Worm (Caenorhabditis elegans): ENCODE measurements around the gene cup-15.
A peak's percentile ranks its signal among the peaks of the same experiment; 100 is the strongest.

cup-15 gene

DNA sequence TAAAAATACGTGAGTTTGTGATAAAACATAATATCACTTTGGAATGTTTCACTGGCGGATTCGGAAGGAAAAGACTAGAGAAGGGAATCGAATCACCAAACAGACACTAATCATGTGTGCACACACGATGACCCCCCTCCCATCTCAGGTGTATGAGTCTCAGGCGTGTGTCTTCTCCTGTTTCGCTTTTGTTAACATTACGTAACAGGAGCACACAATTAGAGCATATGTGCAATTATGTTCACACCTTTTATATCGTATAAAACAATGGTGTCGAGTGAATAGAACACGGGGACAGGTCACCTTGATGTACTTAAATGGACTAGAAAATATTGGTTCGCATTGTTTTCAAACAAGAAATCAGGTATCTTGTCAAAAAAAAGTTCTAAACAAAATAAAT, 36.0 kb upstream of the cup-15 start:
- TF ChIP-seq ceh-31 (tag; optimal IDR thresholded peaks at IDR 0.05) = peak; percentile 1
- no peak for TF ChIP-seq ceh-24 (tag; optimal IDR thresholded peaks at IDR 0.05)
- TF ChIP-seq gmeb-2 (tag; optimal IDR thresholded peaks at IDR 0.05) = no peak
- no peak for TF ChIP-seq pag-3 (tag; optimal IDR thresholded peaks at IDR 0.05; ENCODE audit: borderline replicate concordance)
- no peak for TF ChIP-seq zip-5 (tag; optimal IDR thresholded peaks at IDR 0.05)
- no peak for TF ChIP-seq madf-2 (tag; optimal IDR thresholded peaks at IDR 0.05)
- TF ChIP-seq tbx-2 (tag; optimal IDR thresholded peaks at IDR 0.05) = peak; percentile 32
- no peak for TF ChIP-seq unc-86 (tag; optimal IDR thresholded peaks at IDR 0.05)
- TF ChIP-seq ceh-19 (GFP tag; optimal IDR thresholded peaks at IDR 0.05) = no peak
- TF ChIP-seq pros-1 (tag; optimal IDR thresholded peaks at IDR 0.05) = no peak
- TF ChIP-seq hlh-13 (GFP tag; optimal IDR thresholded peaks at IDR 0.05) = no peak
- no peak for TF ChIP-seq odd-2 (tag; optimal IDR thresholded peaks at IDR 0.05)
- peak; percentile 19 for TF ChIP-seq hlh-30 (tag; optimal IDR thresholded peaks at IDR 0.05; ENCODE audit: insufficient read depth)
- TF ChIP-seq pat-9 (tag; optimal IDR thresholded peaks at IDR 0.05) = no peak

- TF ChIP-seq ceh-31 (tag; optimal IDR thresholded peaks at IDR 0.05) = peak; percentile 26
- TF ChIP-seq ceh-2 (tag; optimal IDR thresholded peaks at IDR 0.05) = peak; percentile 19
- no peak for TF ChIP-seq eyg-1 (tag; optimal IDR thresholded peaks at IDR 0.05)
- peak; percentile 39 for TF ChIP-seq C08G9.2 (tag; optimal IDR thresholded peaks at IDR 0.05)
- TF ChIP-seq mec-3 (tag; optimal IDR thresholded peaks at IDR 0.05; ENCODE audit: borderline replicate concordance) = no peak
- TF ChIP-seq T23F11.4 (GFP tag; optimal IDR thresholded peaks at IDR 0.05) = no peak
- no peak for TF ChIP-seq ceh-48 (tag; optimal IDR thresholded peaks at IDR 0.05)
Observed at ce11 chrII:9319058-9319915, 33.5 kb upstream of the cup-15 start, which contains the start of the genes csa-1 and wdfy-2. Gene csa-1, minus strand, starts transcription at chrII:9319726. Gene wdfy-2, plus strand, starts transcription at chrII:9319865.

- peak; percentile 3 for TF ChIP-seq ceh-48 (tag; optimal IDR thresholded peaks at IDR 0.05)
- TF ChIP-seq unc-42 (tag; optimal IDR thresholded peaks at IDR 0.05) = peak; percentile 53
- TF ChIP-seq ceh-31 (tag; optimal IDR thresholded peaks at IDR 0.05) = no peak
Observed at ce11 chrII:9322870-9323349, 29.9 kb upstream of the cup-15 start, which contains the start of gene rab-39. Gene rab-39, minus strand, starts transcription at chrII:9322920.

ce11 chrII:9323660-9324059, 29.1 kb upstream of the cup-15 start, which contains the start of gene egli-1:
Gene egli-1, plus strand, starts transcription at chrII:9323960.
- TF ChIP-seq dve-1 (tag; optimal IDR thresholded peaks at IDR 0.05) (no peak), ztf-16 (tag; optimal IDR thresholded peaks at IDR 0.05) (no peak), ceh-31 (tag; optimal IDR thresholded peaks at IDR 0.05) (no peak), dmd-4 (tag; optimal IDR thresholded peaks at IDR 0.05; ENCODE audit: borderline replicate concordance) (no peak), elt-2 (tag; optimal IDR thresholded peaks at IDR 0.05) (no peak)

DNA sequence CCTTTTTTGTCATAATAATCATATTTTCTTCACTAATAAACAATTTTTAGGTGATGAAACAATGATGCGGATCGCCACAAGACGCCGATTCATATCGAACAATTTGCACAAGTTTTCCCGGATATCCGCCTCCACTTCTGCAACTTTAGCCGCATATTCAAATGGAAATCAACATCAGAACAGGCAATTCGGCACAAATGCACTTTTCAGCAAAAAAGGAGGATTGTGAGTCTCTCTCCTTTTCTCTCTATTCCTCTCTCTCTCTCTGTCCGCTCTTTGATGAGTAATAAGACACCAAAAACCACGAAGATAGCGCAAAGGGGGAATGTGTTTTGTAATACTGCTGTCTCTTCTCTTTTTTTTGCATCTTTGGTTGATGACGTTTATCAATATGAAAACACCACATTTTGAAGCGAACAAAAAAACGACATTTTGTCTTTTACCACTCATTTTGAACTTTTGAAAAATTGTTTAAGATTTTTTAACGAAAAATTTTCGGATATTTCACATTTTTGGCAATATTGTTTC, 27.9 kb upstream of the cup-15 start, which contains the start of gene eat-3:
Gene eat-3 (plus strand): TSS at position 51 of the 528 bp plus-strand sequence.
- TF ChIP-seq hlh-8 (tag; optimal IDR thresholded peaks at IDR 0.05) (no peak), pat-9 (tag; optimal IDR thresholded peaks at IDR 0.05) (no peak), lin-11 (tag; optimal IDR thresholded peaks at IDR 0.05) (no peak), unc-86 (tag; optimal IDR thresholded peaks at IDR 0.05) (no peak), ceh-9 (tag; optimal IDR thresholded peaks at IDR 0.05) (no peak), dmd-4 (tag; optimal IDR thresholded peaks at IDR 0.05; ENCODE audit: borderline replicate concordance) (no peak), ama-1 (optimal IDR thresholded peaks at IDR 0.05) (no peak), hlh-15 (tag; optimal IDR thresholded peaks at IDR 0.05) (no peak), odd-2 (tag; optimal IDR thresholded peaks at IDR 0.05) (no peak), ceh-34 (tag; optimal IDR thresholded peaks at IDR 0.05) (peak; percentile 41), elt-2 (tag; optimal IDR thresholded peaks at IDR 0.05) (no peak), unc-55 (GFP tag; optimal IDR thresholded peaks at IDR 0.05) (peak; percentile 2), ets-4 (tag; optimal IDR thresholded peaks at IDR 0.05) (no peak), ceh-6 (GFP tag; optimal IDR thresholded peaks at IDR 0.05) (no peak), unc-3 (GFP tag; conservative IDR thresholded peaks at IDR 0.05) (no peak), unc-3 (tag; optimal IDR thresholded peaks at IDR 0.05) (no peak), rnt-1 (tag; optimal IDR thresholded peaks at IDR 0.05) (no peak)

Measured in whole organism, late embryonic.